Fruit fly (Drosophila melanogaster) whole organism, embryonic: ENCODE results near the gene cv-c.

ENCODE experiments used
- Adf1 ChIP-seq: fragments of 200-800 bp; sonication (Bioruptor generic); IDR thresholded peaks from 2 replicates; pipeline ENCODE4 v1.3.6; 2022; ENCODE audit warnings: missing biosample characterization, missing genetic modification characterization
- Aef1 ChIP-seq: fragments of 200-800 bp; sonication (Bioruptor generic); IDR thresholded peaks from 3 replicates; pipeline ENCODE4 v1.3.6; 2022; ENCODE audit warnings: missing biosample characterization, missing genetic modification characterization
- B-H2 ChIP-seq: fragments of 200-800 bp; sonication (Bioruptor generic); optimal IDR thresholded peaks from 2 replicates; lab custom pipeline; 2018; ENCODE audit warnings: missing biosample characterization, mild to moderate bottlenecking, missing genetic modification characterization
- C15 ChIP-seq: fragments of 200-800 bp; sonication (Bioruptor generic); IDR thresholded peaks from 3 replicates; pipeline ENCODE4 v1.3.6; 2022; ENCODE audit warnings: missing biosample characterization, missing genetic modification characterization
- CG10543 ChIP-seq: fragments of 200-800 bp; sonication (Bioruptor generic); optimal IDR thresholded peaks from 3 replicates; lab custom pipeline; 2017; ENCODE audit warnings: missing biosample characterization, mild to moderate bottlenecking, missing genetic modification characterization, moderate library complexity
- CG11085 ChIP-seq: fragments of 200-800 bp; sonication (Bioruptor generic); IDR thresholded peaks from 2 replicates; pipeline ENCODE4 v1.3.6; 2022; ENCODE audit warnings: missing biosample characterization, missing genetic modification characterization
- CG11093 ChIP-seq: fragments of 200-800 bp; sonication (Bioruptor generic); IDR thresholded peaks from 3 replicates; pipeline ENCODE4 v1.3.6; 2022; ENCODE audit warnings: missing biosample characterization, missing genetic modification characterization
- CG11696 ChIP-seq: fragments of 200-800 bp; sonication (Bioruptor generic); IDR thresholded peaks from 2 replicates; pipeline ENCODE4 v1.3.6; 2022; ENCODE audit warnings: missing biosample characterization, missing genetic modification characterization
- CG13624 ChIP-seq: fragments of 200-800 bp; sonication (Bioruptor generic); optimal IDR thresholded peaks from 2 replicates; lab custom pipeline; 2016; ENCODE audit warnings: missing biosample characterization, missing genetic modification characterization
- CG15601 ChIP-seq: fragments of 200-800 bp; sonication (Bioruptor generic); optimal IDR thresholded peaks from 3 replicates; lab custom pipeline; 2019; ENCODE audit warnings: missing biosample characterization, mild to moderate bottlenecking, missing genetic modification characterization, moderate library complexity
- CG1602 ChIP-seq: fragments of 200-800 bp; sonication (Bioruptor generic); optimal IDR thresholded peaks from 3 replicates; lab custom pipeline; 2016; ENCODE audit warnings: missing biosample characterization, missing genetic modification characterization
- CG1603 ChIP-seq: fragments of 200-800 bp; sonication (Bioruptor generic); optimal IDR thresholded peaks from 2 replicates; lab custom pipeline; 2019; ENCODE audit warnings: missing biosample characterization, mild to moderate bottlenecking, missing genetic modification characterization, moderate library complexity
- CG17361 ChIP-seq: fragments of 200-800 bp; sonication (Bioruptor generic); IDR thresholded peaks from 3 replicates; pipeline ENCODE4 v1.3.6; 2022; ENCODE audit warnings: missing biosample characterization, missing genetic modification characterization
- CG31441 ChIP-seq: fragments of 200-800 bp; sonication (Bioruptor generic); IDR thresholded peaks from 2 replicates; pipeline ENCODE4 v1.3.6; 2022; ENCODE audit warnings: missing biosample characterization, missing genetic modification characterization
- CG4617 ChIP-seq: fragments of 200-800 bp; sonication (Bioruptor generic); optimal IDR thresholded peaks from 3 replicates; lab custom pipeline; 2016; ENCODE audit warnings: missing biosample characterization, missing genetic modification characterization, borderline replicate concordance
- CG6175 ChIP-seq: fragments of 200-800 bp; sonication (Bioruptor generic); IDR thresholded peaks from 3 replicates; pipeline ENCODE4 v1.3.6; 2022; ENCODE audit warnings: missing biosample characterization, missing genetic modification characterization
- CG6272 ChIP-seq: fragments of 200-800 bp; sonication (Bioruptor generic); IDR thresholded peaks from 2 replicates; pipeline ENCODE4 v1.3.6; 2022; ENCODE audit warnings: missing biosample characterization, missing genetic modification characterization
- CG6689 ChIP-seq: fragments of 200-800 bp; sonication (Bioruptor generic); IDR thresholded peaks from 2 replicates; pipeline ENCODE4 v1.3.6; 2022; ENCODE audit warnings: missing biosample characterization, missing genetic modification characterization
- CG7372 ChIP-seq: fragments of 200-800 bp; sonication (Bioruptor generic); IDR thresholded peaks from 2 replicates; pipeline ENCODE4 v1.3.6; 2022; ENCODE audit warnings: missing biosample characterization, missing genetic modification characterization
- CG7963 ChIP-seq: fragments of 200-800 bp; sonication (Bioruptor generic); IDR thresholded peaks from 3 replicates; pipeline ENCODE4 v1.3.6; 2022; ENCODE audit warnings: missing biosample characterization, missing genetic modification characterization; ENCODE audit not compliant: partially characterized antibody
- CG8944 ChIP-seq: fragments of 200-800 bp; sonication (Bioruptor generic); optimal IDR thresholded peaks from 3 replicates; lab custom pipeline; 2016; ENCODE audit warnings: missing biosample characterization, missing genetic modification characterization
- Dip2 ChIP-seq: fragments of 200-800 bp; sonication (Bioruptor generic); IDR thresholded peaks from 2 replicates; pipeline ENCODE4 v1.3.6; 2022; ENCODE audit warnings: missing biosample characterization, missing genetic modification characterization
- Dip3 ChIP-seq: fragments of 200-800 bp; sonication (Bioruptor generic); optimal IDR thresholded peaks from 3 replicates; lab custom pipeline; 2016; ENCODE audit warnings: missing biosample characterization, missing genetic modification characterization
- Dll ChIP-seq: fragments of 200-800 bp; sonication (Bioruptor generic); IDR thresholded peaks from 4 replicates; pipeline ENCODE4 v1.3.6; 2022; ENCODE audit warnings: missing biosample characterization, missing genetic modification characterization; ENCODE audit not compliant: partially characterized antibody
- Lhr ChIP-seq: fragments of 200-800 bp; sonication (Bioruptor generic); optimal IDR thresholded peaks from 3 replicates; lab custom pipeline; 2017; ENCODE audit warnings: mild to moderate bottlenecking, missing biosample characterization, missing genetic modification reagents, missing genetic modification characterization
- MBD-R2 ChIP-seq: fragments of 200-800 bp; sonication (Bioruptor generic); IDR thresholded peaks from 2 replicates; pipeline ENCODE4 v1.3.6; 2022; ENCODE audit warnings: missing biosample characterization, missing genetic modification characterization
- NC2α ChIP-seq: fragments of 200-800 bp; sonication (Bioruptor generic); optimal IDR thresholded peaks from 2 replicates; lab custom pipeline; 2016; ENCODE audit warnings: missing biosample characterization, missing genetic modification characterization
- Tbp ChIP-seq: fragments of >200 bp; optimal IDR thresholded peaks from 2 replicates; lab custom pipeline; 2018; ENCODE audit warnings: missing biosample characterization, missing genetic modification characterization
- Trl ChIP-seq, 3 experiments: fragments of >200 bp in 2 of 3; fragments of 200-800 bp in 1 of 3; sonication (Bioruptor generic) in 1 of 3; optimal IDR thresholded peaks; 2 replicates in 1 of 3; 3 replicates in 2 of 3; lab custom pipeline; 2016 to 2017; ENCODE audit warnings: missing biosample characterization in 1 of 3, missing genetic modification characterization in 1 of 3
- Usf ChIP-seq: fragments of 200-800 bp; sonication (Bioruptor generic); optimal IDR thresholded peaks from 2 replicates; lab custom pipeline; 2017; ENCODE audit warnings: missing genotype, missing biosample characterization, missing genetic modification characterization
- Xrp1 ChIP-seq: fragments of 200-800 bp; sonication (Bioruptor generic); IDR thresholded peaks from 2 replicates; pipeline ENCODE4 v1.3.6; 2022; ENCODE audit warnings: missing biosample characterization, missing genetic modification characterization
- amos ChIP-seq: fragments of 200-800 bp; sonication (Bioruptor generic); IDR thresholded peaks from 2 replicates; pipeline ENCODE4 v1.3.6; 2022; ENCODE audit warnings: missing biosample characterization, missing genetic modification characterization; ENCODE audit not compliant: partially characterized antibody
- ap ChIP-seq: fragments of 200-800 bp; sonication (Bioruptor generic); IDR thresholded peaks from 2 replicates; pipeline ENCODE4 v1.3.6; 2022; ENCODE audit warnings: missing biosample characterization, missing genetic modification characterization
- cas ChIP-seq: fragments of 200-800 bp; sonication (Bioruptor generic); IDR thresholded peaks from 2 replicates; pipeline ENCODE4 v1.3.6; 2022; ENCODE audit warnings: missing biosample characterization, missing genetic modification characterization
- cg ChIP-seq: fragments of 200-800 bp; sonication (Bioruptor generic); optimal IDR thresholded peaks from 3 replicates; lab custom pipeline; 2019; ENCODE audit warnings: missing biosample characterization, mild to moderate bottlenecking, missing genetic modification characterization, moderate library complexity
- chn ChIP-seq: fragments of 200-800 bp; sonication (Bioruptor generic); optimal IDR thresholded peaks from 2 replicates; lab custom pipeline; 2016; ENCODE audit warnings: missing biosample characterization, missing genetic modification characterization
- ci ChIP-seq: fragments of 200-800 bp; sonication (Bioruptor generic); IDR thresholded peaks from 3 replicates; pipeline ENCODE4 v1.3.6; 2022; ENCODE audit warnings: missing biosample characterization, missing genetic modification characterization
- dan ChIP-seq: fragments of 200-800 bp; sonication (Bioruptor generic); IDR thresholded peaks from 2 replicates; pipeline ENCODE4 v1.3.6; 2022; ENCODE audit warnings: missing biosample characterization, missing genetic modification characterization
- dimm ChIP-seq: fragments of 200-800 bp; sonication (Bioruptor generic); IDR thresholded peaks from 2 replicates; pipeline ENCODE4 v1.3.6; 2022; ENCODE audit warnings: missing biosample characterization, missing genetic modification characterization
- grau ChIP-seq: fragments of 200-800 bp; optimal IDR thresholded peaks from 3 replicates; lab custom pipeline; 2019; ENCODE audit warnings: missing biosample characterization, mild to moderate bottlenecking, missing genetic modification characterization, moderate library complexity
- ken ChIP-seq: fragments of 200-800 bp; sonication (Bioruptor generic); IDR thresholded peaks from 3 replicates; pipeline ENCODE4 v1.3.6; 2022; ENCODE audit warnings: missing biosample characterization, missing genetic modification characterization
- lbe ChIP-seq: fragments of 200-800 bp; sonication (Bioruptor generic); optimal IDR thresholded peaks from 2 replicates; lab custom pipeline; 2016; ENCODE audit warnings: missing biosample characterization, mild to moderate bottlenecking, missing genetic modification characterization
- nerfin-1 ChIP-seq: fragments of 200-800 bp; sonication (Bioruptor generic); optimal IDR thresholded peaks from 3 replicates; lab custom pipeline; 2019; ENCODE audit warnings: missing biosample characterization, mild to moderate bottlenecking, missing genetic modification characterization, moderate library complexity
- org-1 ChIP-seq: fragments of 200-800 bp; sonication (Bioruptor generic); optimal IDR thresholded peaks from 2 replicates; lab custom pipeline; 2017; ENCODE audit warnings: missing biosample characterization, missing genetic modification characterization
- sc ChIP-seq, 3 experiments: fragments of >200 bp in 2 of 3; fragments of 200-800 bp in 1 of 3; sonication (Bioruptor generic) in 1 of 3; optimal IDR thresholded peaks; 2 replicates in 2 of 3; 3 replicates in 1 of 3; lab custom pipeline; 2017; ENCODE audit warnings: mild to moderate bottlenecking in 1 of 3, missing biosample characterization in 1 of 3, missing genetic modification characterization in 1 of 3, missing genetic modification reagents in 1 of 3
- sima ChIP-seq: fragments of 200-800 bp; sonication (Bioruptor generic); optimal IDR thresholded peaks from 2 replicates; lab custom pipeline; 2016; ENCODE audit warnings: missing biosample characterization, missing genetic modification characterization
- slou ChIP-seq: fragments of 200-800 bp; sonication (Bioruptor generic); optimal IDR thresholded peaks from 3 replicates; lab custom pipeline; 2016; ENCODE audit warnings: missing biosample characterization, missing genetic modification characterization
- sob ChIP-seq: fragments of 200-800 bp; sonication (Bioruptor generic); IDR thresholded peaks from 2 replicates; pipeline ENCODE4 v1.3.6; 2022; ENCODE audit warnings: missing biosample characterization, missing genetic modification characterization
- sug ChIP-seq: fragments of 200-800 bp; optimal IDR thresholded peaks from 2 replicates; lab custom pipeline; 2019; ENCODE audit warnings: missing biosample characterization, mild to moderate bottlenecking, missing genetic modification characterization, moderate library complexity
- tio ChIP-seq: fragments of 200-800 bp; sonication (Bioruptor generic); optimal IDR thresholded peaks from 2 replicates; lab custom pipeline; 2017; ENCODE audit warnings: missing biosample characterization, missing genetic modification characterization, inconsistent platforms
- unpg ChIP-seq: fragments of 200-800 bp; sonication (Bioruptor generic); optimal IDR thresholded peaks from 3 replicates; lab custom pipeline; 2018; ENCODE audit warnings: missing biosample characterization, mild to moderate bottlenecking, missing genetic modification characterization, moderate library complexity
- wor ChIP-seq: fragments of 200-800 bp; sonication (Bioruptor generic); IDR thresholded peaks from 2 replicates; pipeline ENCODE4 v1.3.6; 2022; ENCODE audit warnings: missing biosample characterization, missing genetic modification characterization

The cv-c gene

dm6 chr3R:14498072-14498471 is 16.6 kb upstream of the cv-c start (continued):
- TF ChIP-seq Trl (optimal IDR thresholded peaks at IDR 0.05; lab: Kevin White, UChicago) (no peak), Trl (GFP tag; optimal IDR thresholded peaks at IDR 0.05; lab: Kevin White, UChicago) (no peak), CG31441 (GFP tag; lab: Robert Waterston, UW) (no peak), Aef1 (GFP tag; lab: Robert Waterston, UW) (no peak), nerfin-1 (no peak), CG15601 (tag; lab: Kevin White, UChicago) (no peak), CG13624 (GFP tag; lab: Kevin White, UChicago) (no peak), dimm (GFP tag; lab: Robert Waterston, UW) (no peak), C15 (GFP tag; lab: Robert Waterston, UW) (no peak), Lhr (GFP tag; lab: Kevin White, UChicago) (no peak), tio (GFP tag; lab: Kevin White, UChicago) (peak; percentile 13), CG8944 (GFP tag; lab: Kevin White, UChicago) (no peak), amos (no peak), CG7372 (GFP tag; lab: Robert Waterston, UW) (no peak), CG10543 (GFP tag; lab: Kevin White, UChicago) (no peak), Dll (GFP tag; lab: Robert Waterston, UW) (no peak), CG6272 (GFP tag; lab: Robert Waterston, UW) (no peak), wor (GFP tag; lab: Robert Waterston, UW) (no peak), Dip2 (GFP tag; lab: Robert Waterston, UW) (no peak), CG6689 (no peak), Tbp (GFP tag; lab: Kevin White, UChicago) (no peak), Usf (GFP tag; lab: Kevin White, UChicago) (no peak), Dip3 (no peak), Adf1 (GFP tag; lab: Robert Waterston, UW) (no peak), CG1603 (peak; percentile 49), NC2α (no peak), CG4617 (GFP tag; lab: Kevin White, UChicago) (no peak), CG11085 (GFP tag; lab: Robert Waterston, UW) (no peak), CG6175 (no peak), Xrp1 (GFP tag; lab: Robert Waterston, UW) (0 out of 2 replicates have a peak, but pooled peaks have one; percentile 20), cg (GFP tag; lab: Kevin White, UChicago) (no peak), sc (optimal IDR thresholded peaks at IDR 0.05; lab: Kevin White, UChicago) (no peak), sc (GFP tag; optimal IDR thresholded peaks at IDR 0.05; lab: Kevin White, UChicago) (no peak), ken (GFP tag; lab: Robert Waterston, UW) (no peak), lbe (GFP tag; lab: Kevin White, UChicago) (no peak), ci (0 out of 3 replicates have a peak, but pooled peaks have one; percentile 22), slou (GFP tag; lab: Kevin White, UChicago) (no peak), dan (GFP tag; lab: Robert Waterston, UW) (no peak), grau (tag; lab: Kevin White, UChicago) (no peak), B-H2 (GFP tag; lab: Kevin White, UChicago) (no peak), chn (GFP tag; lab: Kevin White, UChicago) (no peak), CG1602 (peak; percentile 1), unpg (GFP tag; lab: Kevin White, UChicago) (peak; percentile 16), CG17361 (GFP tag; lab: Robert Waterston, UW) (no peak), sob (GFP tag; lab: Robert Waterston, UW) (no peak), sug (tag; lab: Kevin White, UChicago) (no peak), ap (GFP tag; lab: Robert Waterston, UW) (no peak), CG7963 (GFP tag; lab: Robert Waterston, UW) (no peak), CG11093 (GFP tag; lab: Robert Waterston, UW) (no peak), sima (GFP tag; lab: Kevin White, UChicago) (no peak), cas (no peak), org-1 (GFP tag; lab: Kevin White, UChicago) (no peak), MBD-R2 (GFP tag; lab: Robert Waterston, UW) (no peak), CG11696 (GFP tag; lab: Robert Waterston, UW) (0 out of 2 replicates have a peak, but pooled peaks have one; percentile 19)
